Worm (Caenorhabditis elegans): ENCODE data around the gene F36H12.10.

DNA sequence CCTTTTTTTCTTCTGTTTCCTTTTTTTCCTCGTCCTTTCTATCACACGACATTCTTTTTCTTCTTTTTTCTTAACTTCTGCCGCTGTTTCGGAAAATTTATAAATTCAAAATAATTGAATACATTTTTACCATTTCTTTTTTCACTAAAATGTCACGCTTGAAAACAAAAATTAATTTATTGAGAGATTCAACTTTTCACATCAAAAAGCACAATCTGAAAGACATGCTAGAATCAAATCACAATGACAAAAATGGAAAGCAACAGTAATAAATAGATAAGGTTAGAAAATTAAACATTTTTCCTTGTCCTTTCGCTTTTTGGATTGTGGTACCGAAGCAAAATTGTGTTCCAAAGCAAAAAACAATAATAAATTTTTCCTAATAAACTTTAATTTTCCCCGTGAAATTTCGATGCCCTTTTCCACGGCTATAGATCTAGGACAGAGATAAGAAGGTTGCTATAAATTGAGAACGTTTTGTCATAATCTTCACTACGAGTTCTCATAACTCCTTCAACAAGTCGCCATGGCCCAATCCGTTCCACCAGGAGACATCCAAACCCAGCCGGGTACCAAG is 42.9 kb upstream of the F36H12.10 start, which contains the start of the genes ZK354.6 and msp-113:
- TF ChIP-seq egl-27 (tag; optimal IDR thresholded peaks at IDR 0.05) (no peak), daf-19 (GFP tag; conservative IDR thresholded peaks at IDR 0.05) (no peak), dpl-1 (GFP tag; optimal IDR thresholded peaks at IDR 0.05) (no peak), ZK546.5 (tag; optimal IDR thresholded peaks at IDR 0.05) (no peak), fkh-10 (GFP tag; optimal IDR thresholded peaks at IDR 0.05) (no peak), nhr-11 (tag; optimal IDR thresholded peaks at IDR 0.05) (no peak)

Data from whole organism, L4 larva.